Worm (Caenorhabditis elegans) whole organism, L1 larva: ENCODE data around the gene C05C10.3.
A peak's percentile ranks its signal among the peaks of the same experiment; 100 is the strongest.

Experiments used
- alr-1 ChIP-seq: fragments of 200-800 bp; sonication (Bioruptor generic); optimal IDR thresholded peaks from 2 replicates; lab custom pipeline; 2018; ENCODE audit warnings: borderline replicate concordance, mild to moderate bottlenecking, missing genetic modification characterization, missing compliant biosample characterization
- ama-1 ChIP-seq: fragments of 150-350 bp; optimal IDR thresholded peaks from 2 replicates; lab custom pipeline; 2014
- blmp-1 ChIP-seq: fragments of 150-350 bp; optimal IDR thresholded peaks from 2 replicates; lab custom pipeline; 2014; ENCODE audit warnings: missing biosample characterization, missing genetic modification characterization
- efl-1 ChIP-seq, 4 experiments: fragments of 150-350 bp; optimal IDR thresholded peaks in 3 of 4; peaks in 1 of 4; 1 replicate in 1 of 4; 2 replicates in 3 of 4; lab custom pipeline; 2014; ENCODE audit warnings: missing biosample characterization in 2 of 4, missing genetic modification characterization in 2 of 4, missing genetic modification reagents in 2 of 4
- jun-1 ChIP-seq: fragments of 150-350 bp; optimal IDR thresholded peaks from 2 replicates; lab custom pipeline; 2014; ENCODE audit warnings: missing biosample characterization, missing genetic modification reagents, missing genetic modification characterization
- lin-13 ChIP-seq: fragments of 150-350 bp; optimal IDR thresholded peaks from 2 replicates; lab custom pipeline; 2014; ENCODE audit warnings: missing biosample characterization, missing genetic modification reagents, missing genetic modification characterization
- mdl-1 ChIP-seq, 2 experiments: fragments of 150-350 bp; optimal IDR thresholded peaks; 2 replicates each; lab custom pipeline; 2014 to 2017; ENCODE audit warnings: missing biosample characterization in 2 of 2, missing genetic modification characterization in 2 of 2, inconsistent platforms in 1 of 2
- nhr-12 ChIP-seq: sonication (generic microtip); optimal IDR thresholded peaks from 2 replicates; lab custom pipeline; 2017; ENCODE audit warnings: missing biosample characterization, missing genetic modification characterization
- nhr-85 ChIP-seq: sonication (generic microtip); peaks from one replicate; lab custom pipeline; 2016; ENCODE audit warnings: missing genetic modification characterization, inconsistent platforms, missing compliant biosample characterization
- pqm-1 ChIP-seq: sonication (generic microtip); optimal IDR thresholded peaks from 3 replicates; lab custom pipeline; 2017; ENCODE audit warnings: missing biosample characterization, missing genetic modification characterization
- rnt-1 ChIP-seq: sonication (generic microtip); optimal IDR thresholded peaks from 2 replicates; lab custom pipeline; 2016; ENCODE audit warnings: mild to moderate bottlenecking, missing genetic modification characterization, moderate library complexity, missing compliant biosample characterization
- snpc-4 ChIP-seq: fragments of 150-350 bp; optimal IDR thresholded peaks from 2 replicates; lab custom pipeline; 2014; ENCODE audit warnings: missing biosample characterization, missing genetic modification characterization
- unc-62 ChIP-seq: fragments of 150-350 bp; optimal IDR thresholded peaks from 2 replicates; lab custom pipeline; 2014; ENCODE audit warnings: missing biosample characterization, missing genetic modification reagents, missing genetic modification characterization

- TF ChIP-seq snpc-4 (tag; lab: Kevin White, UChicago) (no peak), unc-62 (GFP tag; lab: Kevin White, UChicago) (no peak), nhr-85 (tag; lab: Kevin White, UChicago) (peak; percentile 63), alr-1 (no peak), lin-13 (GFP tag; lab: Kevin White, UChicago) (peak; percentile 18), efl-1 (optimal IDR thresholded peaks at IDR 0.05; lab: Kevin White, UChicago) (peak; percentile 60 to 70), efl-1 (GFP tag; optimal IDR thresholded peaks at IDR 0.05 in 1 of 2; lab: Kevin White, UChicago) (peak; percentile 39 to 95), rnt-1 (tag; lab: Kevin White, UChicago) (peak; percentile 84), ama-1 (lab: Kevin White, UChicago) (no peak), pqm-1 (tag; lab: Kevin White, UChicago) (no peak), mdl-1 (tag; optimal IDR thresholded peaks at IDR 0.05; lab: Kevin White, UChicago) (peak in 1 of 2 experiments; percentile 1), nhr-12 (tag; lab: Kevin White, UChicago) (no peak), jun-1 (tag; lab: Kevin White, UChicago) (peak; percentile 18), blmp-1 (tag; lab: Kevin White, UChicago) (no peak)
Measured at ce11 chrII:9931012-9931411, 5.7 kb downstream of the C05C10.3 start.
